Worm (Caenorhabditis elegans) whole organism, late embryonic: Measurements from ENCODE around the gene Y75B12A.2.
A peak's percentile ranks its signal among the peaks of the same experiment; 100 is the strongest.

Source experiments
- C08G9.2 ChIP-seq: sonication (generic microtip); optimal IDR thresholded peaks from 2 replicates; lab custom pipeline; 2016; ENCODE audit warnings: mild to moderate bottlenecking, missing genetic modification characterization, moderate library complexity, missing compliant biosample characterization
- F13H6.1 ChIP-seq: sonication (generic microtip); optimal IDR thresholded peaks from 2 replicates; lab custom pipeline; 2016; ENCODE audit warnings: missing genetic modification characterization, missing compliant biosample characterization
- Y22D7AL.16 ChIP-seq: sonication (generic microtip); optimal IDR thresholded peaks from 2 replicates; lab custom pipeline; 2016; ENCODE audit warnings: missing genetic modification characterization, missing compliant biosample characterization
- ahr-1 ChIP-seq: sonication (generic microtip); optimal IDR thresholded peaks from 2 replicates; lab custom pipeline; 2016; ENCODE audit warnings: missing genetic modification characterization, missing compliant biosample characterization
- ceh-19 ChIP-seq: fragments of 200-800 bp; sonication (Bioruptor generic); optimal IDR thresholded peaks from 2 replicates; lab custom pipeline; 2018; ENCODE audit warnings: mild to moderate bottlenecking, missing genetic modification characterization, missing compliant biosample characterization
- ceh-2 ChIP-seq: sonication (generic microtip); optimal IDR thresholded peaks from 2 replicates; lab custom pipeline; 2016; ENCODE audit warnings: missing genotype, missing genetic modification characterization, missing compliant biosample characterization
- ceh-22 ChIP-seq: sonication (generic microtip); optimal IDR thresholded peaks from 2 replicates; lab custom pipeline; 2017; ENCODE audit warnings: missing biosample characterization, missing genetic modification characterization
- ceh-31 ChIP-seq: sonication (generic microtip); optimal IDR thresholded peaks from 2 replicates; lab custom pipeline; 2016; ENCODE audit warnings: missing genetic modification characterization, missing compliant biosample characterization
- ceh-34 ChIP-seq: sonication (generic microtip); optimal IDR thresholded peaks from 2 replicates; lab custom pipeline; 2016; ENCODE audit warnings: mild to moderate bottlenecking, missing genetic modification characterization, missing compliant biosample characterization
- ceh-45 ChIP-seq: fragments of 200-800 bp; sonication (Bioruptor generic); IDR thresholded peaks from 2 replicates; pipeline ENCODE4 v1.3.6; 2022; ENCODE audit warnings: missing genetic modification reagents, missing genetic modification characterization, missing compliant biosample characterization
- ceh-48 ChIP-seq: sonication (generic microtip); optimal IDR thresholded peaks from 2 replicates; lab custom pipeline; 2016; ENCODE audit warnings: missing genetic modification characterization, inconsistent platforms, missing compliant biosample characterization
- ceh-9 ChIP-seq: sonication (generic microtip); optimal IDR thresholded peaks from 2 replicates; lab custom pipeline; 2016; ENCODE audit warnings: mild to moderate bottlenecking, missing genetic modification characterization, inconsistent platforms, missing compliant biosample characterization
- che-1 ChIP-seq: sonication (generic microtip); optimal IDR thresholded peaks from 2 replicates; lab custom pipeline; 2016; ENCODE audit warnings: mild to moderate bottlenecking, missing genetic modification characterization, missing compliant biosample characterization
- dmd-4 ChIP-seq: sonication (generic microtip); optimal IDR thresholded peaks from 2 replicates; lab custom pipeline; 2016; ENCODE audit warnings: borderline replicate concordance, missing genetic modification characterization, missing compliant biosample characterization
- elt-2 ChIP-seq: sonication (generic microtip); optimal IDR thresholded peaks from 2 replicates; lab custom pipeline; 2016; ENCODE audit warnings: missing genetic modification reagents, missing genetic modification characterization, missing compliant biosample characterization
- elt-4 ChIP-seq: sonication (generic microtip); optimal IDR thresholded peaks from 2 replicates; lab custom pipeline; 2016; ENCODE audit warnings: missing genetic modification characterization, missing compliant biosample characterization
- ets-4 ChIP-seq: sonication (generic microtip); optimal IDR thresholded peaks from 2 replicates; lab custom pipeline; 2016; ENCODE audit warnings: missing genetic modification characterization, missing compliant biosample characterization
- fax-1 ChIP-seq: sonication (generic microtip); optimal IDR thresholded peaks from 2 replicates; lab custom pipeline; 2016; ENCODE audit warnings: missing genotype, missing genetic modification characterization, missing compliant biosample characterization
- fkh-6 ChIP-seq: sonication (generic microtip); optimal IDR thresholded peaks from 2 replicates; lab custom pipeline; 2016; ENCODE audit warnings: missing genetic modification characterization, missing compliant biosample characterization
- hlh-13 ChIP-seq: fragments of 200-800 bp; sonication (Bioruptor generic); optimal IDR thresholded peaks from 2 replicates; lab custom pipeline; 2018; ENCODE audit warnings: mild to moderate bottlenecking, missing genetic modification characterization, missing compliant biosample characterization
- hlh-6 ChIP-seq: sonication (generic microtip); optimal IDR thresholded peaks from 2 replicates; lab custom pipeline; 2016; ENCODE audit warnings: missing genotype, missing genetic modification characterization, missing compliant biosample characterization
- hlh-8 ChIP-seq: sonication (generic microtip); optimal IDR thresholded peaks from 2 replicates; lab custom pipeline; 2016; ENCODE audit warnings: missing genotype, missing genetic modification characterization, missing compliant biosample characterization
- madf-2 ChIP-seq: sonication (generic microtip); optimal IDR thresholded peaks from 2 replicates; lab custom pipeline; 2017; ENCODE audit warnings: missing genetic modification characterization, missing compliant biosample characterization
- nhr-11 ChIP-seq: fragments of 150-350 bp; optimal IDR thresholded peaks from 2 replicates; lab custom pipeline; 2014; ENCODE audit warnings: missing biosample characterization, missing genetic modification characterization
- nhr-232 ChIP-seq: sonication (generic microtip); optimal IDR thresholded peaks from 2 replicates; lab custom pipeline; 2016; ENCODE audit warnings: missing genetic modification characterization, missing compliant biosample characterization
- pag-3 ChIP-seq: sonication (generic microtip); optimal IDR thresholded peaks from 2 replicates; lab custom pipeline; 2016; ENCODE audit warnings: missing compliant biosample characterization, missing genetic modification characterization, borderline replicate concordance
- pat-9 ChIP-seq: fragments of 200-800 bp; sonication (Bioruptor generic); optimal IDR thresholded peaks from 2 replicates; lab custom pipeline; 2018; ENCODE audit warnings: mild to moderate bottlenecking, missing genetic modification characterization, moderate library complexity, missing compliant biosample characterization
- pha-2 ChIP-seq: sonication (generic microtip); optimal IDR thresholded peaks from 2 replicates; lab custom pipeline; 2017; ENCODE audit warnings: mild to moderate bottlenecking, missing genetic modification characterization, missing compliant biosample characterization
- pha-4 ChIP-seq: fragments of 150-350 bp; optimal IDR thresholded peaks from 2 replicates; lab custom pipeline; 2018; ENCODE audit warnings: missing biosample characterization, missing genetic modification reagents, missing genetic modification characterization
- pros-1 ChIP-seq: fragments of 150-350 bp; optimal IDR thresholded peaks from 2 replicates; lab custom pipeline; 2014; ENCODE audit warnings: missing biosample characterization, missing genetic modification reagents, missing genetic modification characterization
- ref-2 ChIP-seq: sonication (generic microtip); optimal IDR thresholded peaks from 2 replicates; lab custom pipeline; 2016; ENCODE audit warnings: missing genetic modification characterization, missing compliant biosample characterization
- rnt-1 ChIP-seq: sonication (generic microtip); optimal IDR thresholded peaks from 2 replicates; lab custom pipeline; 2016; ENCODE audit warnings: missing genetic modification characterization, missing compliant biosample characterization
- sdc-2 ChIP-seq: sonication (generic microtip); optimal IDR thresholded peaks from 2 replicates; lab custom pipeline; 2016; ENCODE audit warnings: missing genotype, missing genetic modification characterization, missing compliant biosample characterization
- tbx-2 ChIP-seq: sonication (generic microtip); optimal IDR thresholded peaks from 2 replicates; lab custom pipeline; 2016; ENCODE audit warnings: missing genetic modification characterization, missing compliant biosample characterization
- unc-3 ChIP-seq, 2 experiments: fragments of 200-800 bp in 1 of 2; sonication (Bioruptor generic) in 1 of 2; sonication (generic microtip) in 1 of 2; conservative IDR thresholded peaks in 1 of 2; optimal IDR thresholded peaks in 1 of 2; 2 replicates each; pipeline versions ENCODE4 v1.3.6 to Lab custom; 2016 to 2022; ENCODE audit warnings: missing compliant biosample characterization in 2 of 2, missing genetic modification characterization in 2 of 2, missing genetic modification reagents in 1 of 2
- unc-42 ChIP-seq: sonication (generic microtip); optimal IDR thresholded peaks from 2 replicates; lab custom pipeline; 2016; ENCODE audit warnings: missing genotype, missing genetic modification characterization, missing compliant biosample characterization
- unc-86 ChIP-seq: sonication (generic microtip); optimal IDR thresholded peaks from 2 replicates; lab custom pipeline; 2016; ENCODE audit warnings: missing genetic modification characterization, missing compliant biosample characterization
- zip-5 ChIP-seq: sonication (generic microtip); optimal IDR thresholded peaks from 2 replicates; lab custom pipeline; 2016; ENCODE audit warnings: missing genetic modification characterization, missing compliant biosample characterization

Gene Y75B12A.2

DNA sequence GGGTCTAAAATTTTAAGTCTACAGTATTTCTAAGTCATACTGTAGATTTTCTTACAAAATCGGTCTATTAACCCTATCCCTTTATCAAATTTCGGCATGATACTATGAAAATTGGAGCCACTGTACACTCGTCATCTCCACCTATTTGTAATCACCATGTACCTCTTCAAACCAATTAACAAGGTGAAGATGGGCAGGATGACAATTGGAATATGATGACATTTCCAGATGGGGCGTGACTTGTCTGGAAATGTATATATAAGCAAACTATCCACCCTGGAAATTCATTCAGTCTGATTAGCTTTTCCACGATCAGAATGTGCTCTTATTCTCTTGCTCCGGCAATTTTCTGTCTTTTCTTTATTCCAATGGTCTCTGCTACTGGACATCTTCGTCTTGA lies at the start of gene Y75B12A.2:
Y75B12A.2 (plus strand) TSS at position 301 of the 400 bp plus-strand sequence.
- TF ChIP-seq dmd-4 (tag; lab: Kevin White, UChicago) (no peak), fax-1 (tag; lab: Kevin White, UChicago) (no peak), Y22D7AL.16 (tag; lab: Kevin White, UChicago) (no peak), nhr-11 (tag; lab: Kevin White, UChicago) (no peak), ceh-9 (tag; lab: Kevin White, UChicago) (no peak), fkh-6 (tag; lab: Kevin White, UChicago) (no peak), pag-3 (no peak)

DNA sequence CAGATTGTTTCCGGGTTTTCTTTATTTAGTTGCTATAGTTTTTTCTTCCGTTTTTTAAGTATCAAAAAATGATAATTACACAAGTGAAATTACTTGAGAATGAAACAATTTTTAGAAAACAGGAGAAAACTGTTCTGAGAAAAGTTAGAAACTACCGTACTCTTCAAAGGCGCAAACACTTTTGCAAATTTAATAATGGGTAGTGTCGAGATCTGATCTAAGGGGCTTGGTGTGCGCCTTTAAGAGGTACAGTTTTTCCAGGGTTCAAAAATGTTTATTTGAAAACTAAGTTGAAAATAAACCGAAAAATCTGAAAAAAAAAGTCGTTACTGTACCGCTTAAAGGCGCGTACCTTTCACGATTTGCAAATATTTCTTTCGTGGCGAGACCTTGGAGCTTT lies 48.8 kb upstream of the Y75B12A.2 start:
- TF ChIP-seq ceh-48 (tag; lab: Kevin White, UChicago) (no peak), fax-1 (tag; lab: Kevin White, UChicago) (no peak), F13H6.1 (tag; lab: Kevin White, UChicago) (no peak), ref-2 (no peak), pha-4 (no peak), ceh-31 (no peak), pros-1 (no peak), ceh-45 (GFP tag; lab: Robert Waterston, UW) (no peak), pag-3 (no peak)

ce11 chrV:15063987-15064386 lies 45.4 kb upstream of the Y75B12A.2 start, which contains the start of gene rap-2:
TSS of gene rap-2 (minus strand) at chrV:15064087.
- no peak for TF ChIP-seq ceh-22 (tag; lab: Kevin White, UChicago)
- TF ChIP-seq pha-4, result no peak
- TF ChIP-seq ahr-1 (tag; lab: Kevin White, UChicago), result no peak
- no peak for TF ChIP-seq pha-2 (tag; lab: Kevin White, UChicago)

DNA sequence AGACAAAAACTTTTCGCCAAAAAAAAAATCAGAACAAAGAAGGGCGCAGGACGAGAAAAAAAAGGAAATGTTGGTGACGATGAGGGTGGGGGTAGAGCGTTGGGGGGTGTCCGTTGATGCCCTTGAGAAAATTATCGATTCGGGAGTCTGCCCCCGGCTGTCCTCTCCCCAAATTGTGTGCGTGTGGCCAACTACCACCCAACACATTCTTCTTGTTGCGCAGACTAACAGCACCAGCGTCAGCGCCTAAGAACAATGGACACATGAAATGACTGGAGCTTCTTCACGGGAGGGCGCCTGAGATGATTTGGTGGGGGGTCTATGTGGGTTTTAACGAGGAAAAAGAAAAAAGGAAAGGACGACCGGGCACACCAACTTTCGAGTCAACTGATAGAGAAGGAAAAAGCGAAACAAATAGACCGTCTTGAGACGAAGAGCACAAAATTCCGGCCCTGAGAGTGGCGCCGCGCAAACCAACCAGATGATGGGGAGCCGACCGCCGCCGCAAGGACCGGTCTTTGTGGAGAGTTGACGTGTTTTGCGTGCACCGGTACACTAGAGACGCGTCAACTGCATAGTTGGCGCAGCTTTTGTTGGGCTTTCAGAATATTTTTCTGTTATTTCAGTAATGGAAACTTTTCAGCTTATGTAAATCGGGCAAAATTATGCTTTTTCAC lies 44.2 kb upstream of the Y75B12A.2 start, which contains the start of gene C25D7.9:
C25D7.9 (plus strand) TSS at position 68 of the 677 bp plus-strand sequence.
- TF ChIP-seq ref-2 (peak; percentile 22), ceh-34 (tag; lab: Kevin White, UChicago) (peak; percentile 32), elt-4 (tag; lab: Kevin White, UChicago) (no peak), ceh-19 (GFP tag; lab: Kevin White, UChicago) (peak; percentile 46), sdc-2 (tag; lab: Kevin White, UChicago) (peak; percentile 20), hlh-6 (peak; percentile 16), ets-4 (tag; lab: Kevin White, UChicago) (peak; percentile 61), hlh-13 (GFP tag; lab: Kevin White, UChicago) (no peak), ceh-48 (tag; lab: Kevin White, UChicago) (peak; percentile 90), unc-42 (tag; lab: Kevin White, UChicago) (peak; percentile 47), tbx-2 (tag; lab: Kevin White, UChicago) (peak; percentile 40), pat-9 (tag; lab: Kevin White, UChicago) (no peak), nhr-232 (no peak), ceh-31 (peak; percentile 65)

- no peak for TF ChIP-seq rnt-1 (tag; lab: Kevin White, UChicago)
- TF ChIP-seq ceh-34 (tag; lab: Kevin White, UChicago), result no peak
- TF ChIP-seq ceh-9 (tag; lab: Kevin White, UChicago), result no peak
- no peak for TF ChIP-seq elt-2 (tag; lab: Kevin White, UChicago)
- TF ChIP-seq che-1 (tag; lab: Kevin White, UChicago), result no peak
- no peak for TF ChIP-seq ceh-2 (tag; lab: Kevin White, UChicago)
- no peak for TF ChIP-seq unc-86 (tag; lab: Kevin White, UChicago)
- no peak for TF ChIP-seq hlh-8 (tag; lab: Kevin White, UChicago)
- TF ChIP-seq madf-2 (tag; lab: Kevin White, UChicago), result no peak
- no peak for TF ChIP-seq fax-1 (tag; lab: Kevin White, UChicago)
- TF ChIP-seq unc-3 (GFP tag; conservative IDR thresholded peaks at IDR 0.05; lab: Robert Waterston, UW), result no peak
- no peak for TF ChIP-seq unc-3 (tag; optimal IDR thresholded peaks at IDR 0.05; lab: Kevin White, UChicago)
- TF ChIP-seq C08G9.2 (tag; lab: Kevin White, UChicago), result no peak
- TF ChIP-seq elt-4 (tag; lab: Kevin White, UChicago), result no peak
- TF ChIP-seq unc-42 (tag; lab: Kevin White, UChicago), result no peak
- no peak for TF ChIP-seq sdc-2 (tag; lab: Kevin White, UChicago)
- TF ChIP-seq ref-2, result no peak
- no peak for TF ChIP-seq zip-5
- no peak for TF ChIP-seq ets-4 (tag; lab: Kevin White, UChicago)
- TF ChIP-seq, all 69 proteins: peak for 0
Measured at ce11 chrV:15065837-15066348, 43.5 kb upstream of the Y75B12A.2 start, which contains the start of gene otub-1. TSS of gene otub-1 (plus strand) at chrV:15066298.
